Fruit fly (Drosophila melanogaster): ENCODE results near the gene Clp.
A peak's percentile ranks its signal among the peaks of the same experiment; 100 is the strongest.

Gene Clp

dm6 chr2L:841708-842107 lies 21.9 kb downstream of the Clp start (continued):
- TF ChIP-seq dati (GFP tag; IDR thresholded peaks at IDR 0.05) (peak; percentile 17; the same call in 1 of the 2 replicates), ewg (GFP tag; optimal IDR thresholded peaks at IDR 0.05) (peak; percentile 43), jumu (GFP tag; optimal IDR thresholded peaks at IDR 0.05) (peak; percentile 33), gcm2 (GFP tag; optimal IDR thresholded peaks at IDR 0.05) (peak; percentile 40), CG3281 (GFP tag; optimal IDR thresholded peaks at IDR 0.05) (peak; percentile 83), fd64A (GFP tag; optimal IDR thresholded peaks at IDR 0.05) (peak; percentile 14), CG13296 (GFP tag; optimal IDR thresholded peaks at IDR 0.05) (peak; percentile 69), CG17568 (GFP tag; optimal IDR thresholded peaks at IDR 0.05) (peak; percentile 18), CG7271 (tag; optimal IDR thresholded peaks at IDR 0.05) (no peak), tgo (GFP tag; IDR thresholded peaks at IDR 0.05) (peak; percentile 81), CG12219 (GFP tag; optimal IDR thresholded peaks at IDR 0.05) (peak; percentile 40), CG6813 (GFP tag; optimal IDR thresholded peaks at IDR 0.05) (peak; percentile 69), CG4707 (GFP tag; optimal IDR thresholded peaks at IDR 0.05) (peak; percentile 11), CG14860 (GFP tag; IDR thresholded peaks at IDR 0.05; ENCODE audit: partially characterized antibody) (no peak), sob (GFP tag; IDR thresholded peaks at IDR 0.05) (peak; percentile 88), PHDP (tag; optimal IDR thresholded peaks at IDR 0.05) (peak; percentile 74), Side (GFP tag; optimal IDR thresholded peaks at IDR 0.05) (no peak), CG33213 (GFP tag; optimal IDR thresholded peaks at IDR 0.05) (no peak), CG12659 (GFP tag; optimal IDR thresholded peaks at IDR 0.05) (peak; percentile 69), CG10267 (tag; optimal IDR thresholded peaks at IDR 0.05) (peak; percentile 43), Hr51 (GFP tag; optimal IDR thresholded peaks at IDR 0.05) (peak; percentile 23 to 55), row (GFP tag; IDR thresholded peaks at IDR 0.05) (peak; percentile 85), slp2 (GFP tag; optimal IDR thresholded peaks at IDR 0.05) (no peak), exex (tag; optimal IDR thresholded peaks at IDR 0.05) (peak; percentile 24), Bteb2 (GFP tag; optimal IDR thresholded peaks at IDR 0.05) (peak; percentile 31), CG31388 (GFP tag; optimal IDR thresholded peaks at IDR 0.05) (no peak), Poxn (GFP tag; IDR thresholded peaks at IDR 0.05) (peak; percentile 31; the same call in 1 of the 2 replicates), CG15514 (GFP tag; optimal IDR thresholded peaks at IDR 0.05) (peak; percentile 64), CG12942 (GFP tag; optimal IDR thresholded peaks at IDR 0.05) (peak; percentile 56), nerfin-2 (GFP tag; IDR thresholded peaks at IDR 0.05; ENCODE audit: partially characterized antibody) (no peak), CG7928 (GFP tag; optimal IDR thresholded peaks at IDR 0.05) (peak; percentile 38), Gsc (GFP tag; IDR thresholded peaks at IDR 0.05) (peak; percentile 31; the same call in 1 of the 2 replicates), Trl (optimal IDR thresholded peaks at IDR 0.05) (no peak), Trl (GFP tag; optimal IDR thresholded peaks at IDR 0.05) (peak; percentile 32), Sox102F (GFP tag; optimal IDR thresholded peaks at IDR 0.05) (peak; percentile 77), CG15696 (tag; optimal IDR thresholded peaks at IDR 0.05) (no peak), CG1603 (tag; optimal IDR thresholded peaks at IDR 0.05) (peak; percentile 83), tll (GFP tag; optimal IDR thresholded peaks at IDR 0.05) (no peak), CG10147 (GFP tag; optimal IDR thresholded peaks at IDR 0.05) (peak; percentile 57), slbo (GFP tag; IDR thresholded peaks at IDR 0.05) (peak; percentile 93), fd102C (GFP tag; optimal IDR thresholded peaks at IDR 0.05) (no peak), Vsx1 (GFP tag; optimal IDR thresholded peaks at IDR 0.05) (peak; percentile 24), Eip74EF (GFP tag; optimal IDR thresholded peaks at IDR 0.05) (peak in 1 of 2 experiments; percentile 48), sima (GFP tag; optimal IDR thresholded peaks at IDR 0.05) (no peak), Lhr (GFP tag; optimal IDR thresholded peaks at IDR 0.05) (peak; percentile 15), CG2116 (GFP tag; optimal IDR thresholded peaks at IDR 0.05) (peak; percentile 10), run (tag; optimal IDR thresholded peaks at IDR 0.05) (no peak), CG43689 (GFP tag; IDR thresholded peaks at IDR 0.05) (peak; percentile 48; the same call in 1 of the 2 replicates), NC2α (GFP tag; optimal IDR thresholded peaks at IDR 0.05) (no peak)
